Fruit fly (Drosophila melanogaster) whole organism, embryonic: ENCODE results near the gene stet.

Experiments
- B-H2 ChIP-seq: fragments of 200-800 bp; sonication (Bioruptor generic); optimal IDR thresholded peaks from 2 replicates; lab custom pipeline; 2018; ENCODE audit warnings: missing biosample characterization, mild to moderate bottlenecking, missing genetic modification characterization
- CG10321 ChIP-seq: fragments of 200-800 bp; sonication (Bioruptor generic); IDR thresholded peaks from 2 replicates; pipeline ENCODE4 v1.3.6; 2022; ENCODE audit warnings: missing biosample characterization, missing genetic modification characterization
- CG10654 ChIP-seq: fragments of 200-800 bp; sonication (Bioruptor generic); optimal IDR thresholded peaks from 2 replicates; lab custom pipeline; 2016; ENCODE audit warnings: missing biosample characterization, missing genetic modification characterization
- CG11085 ChIP-seq: fragments of 200-800 bp; sonication (Bioruptor generic); IDR thresholded peaks from 2 replicates; pipeline ENCODE4 v1.3.6; 2022; ENCODE audit warnings: missing biosample characterization, missing genetic modification characterization
- CG12391 ChIP-seq: fragments of 200-800 bp; sonication (Bioruptor generic); optimal IDR thresholded peaks from 3 replicates; lab custom pipeline; 2018; ENCODE audit warnings: missing biosample characterization, mild to moderate bottlenecking, missing genetic modification characterization, moderate library complexity
- CG12942 ChIP-seq: fragments of 200-800 bp; sonication (Bioruptor generic); optimal IDR thresholded peaks from 3 replicates; lab custom pipeline; 2016; ENCODE audit warnings: missing biosample characterization, missing genetic modification characterization
- CG15514 ChIP-seq: fragments of 200-800 bp; sonication (Bioruptor generic); optimal IDR thresholded peaks from 3 replicates; lab custom pipeline; 2017; ENCODE audit warnings: missing biosample characterization, missing genetic modification characterization, mild to moderate bottlenecking, moderate library complexity, missing genetic modification reagents
- CG1602 ChIP-seq: fragments of 200-800 bp; sonication (Bioruptor generic); optimal IDR thresholded peaks from 3 replicates; lab custom pipeline; 2016; ENCODE audit warnings: missing biosample characterization, missing genetic modification characterization
- CG1603 ChIP-seq: fragments of 200-800 bp; sonication (Bioruptor generic); optimal IDR thresholded peaks from 2 replicates; lab custom pipeline; 2019; ENCODE audit warnings: missing biosample characterization, mild to moderate bottlenecking, missing genetic modification characterization, moderate library complexity
- CG17359 ChIP-seq: fragments of 200-800 bp; sonication (Bioruptor generic); optimal IDR thresholded peaks from 3 replicates; lab custom pipeline; 2018; ENCODE audit warnings: missing biosample characterization, mild to moderate bottlenecking, missing genetic modification characterization, moderate library complexity
- CG18011 ChIP-seq: fragments of 200-800 bp; sonication (Bioruptor generic); optimal IDR thresholded peaks from 2 replicates; lab custom pipeline; 2017; ENCODE audit warnings: missing biosample characterization, missing genetic modification characterization, mild to moderate bottlenecking, moderate library complexity, missing genotype
- CG2202 ChIP-seq: fragments of 200-800 bp; sonication (Bioruptor generic); optimal IDR thresholded peaks from 2 replicates; lab custom pipeline; 2018; ENCODE audit warnings: missing biosample characterization, mild to moderate bottlenecking, missing genetic modification characterization
- CG31224 ChIP-seq: fragments of 200-800 bp; sonication (Bioruptor generic); IDR thresholded peaks from 2 replicates; pipeline ENCODE4 v1.3.6; 2022; ENCODE audit warnings: missing biosample characterization, missing genetic modification characterization
- CG33213 ChIP-seq: fragments of 200-800 bp; sonication (Bioruptor generic); optimal IDR thresholded peaks from 3 replicates; lab custom pipeline; 2016; ENCODE audit warnings: missing biosample characterization, missing genetic modification characterization
- CG3726 ChIP-seq: fragments of 200-800 bp; sonication (Bioruptor generic); IDR thresholded peaks from 3 replicates; pipeline ENCODE4, ENCODE4 v1.3.6; 2022; ENCODE audit warnings: missing biosample characterization, missing genetic modification characterization
- CG4282 ChIP-seq: fragments of 200-800 bp; sonication (Bioruptor generic); optimal IDR thresholded peaks from 2 replicates; lab custom pipeline; 2016; ENCODE audit warnings: missing biosample characterization, missing genetic modification characterization
- CG4820 ChIP-seq: fragments of 200-800 bp; sonication (Bioruptor generic); optimal IDR thresholded peaks from 3 replicates; lab custom pipeline; 2016; ENCODE audit warnings: missing biosample characterization, missing genetic modification characterization
- CG8388 ChIP-seq: fragments of 200-800 bp; sonication (Bioruptor generic); optimal IDR thresholded peaks from 2 replicates; lab custom pipeline; 2019; ENCODE audit warnings: missing biosample characterization, mild to moderate bottlenecking, missing genetic modification characterization, moderate library complexity
- CG8478 ChIP-seq: fragments of >200 bp; optimal IDR thresholded peaks from 2 replicates; lab custom pipeline; 2018
- CG9437 ChIP-seq: fragments of 200-800 bp; sonication (Bioruptor generic); optimal IDR thresholded peaks from 2 replicates; lab custom pipeline; 2018; ENCODE audit warnings: missing biosample characterization, mild to moderate bottlenecking, missing genetic modification characterization
- CG9609 ChIP-seq: fragments of 200-800 bp; sonication (Bioruptor generic); optimal IDR thresholded peaks from 3 replicates; lab custom pipeline; 2016; ENCODE audit warnings: missing biosample characterization, missing genetic modification characterization
- Ets97D ChIP-seq: fragments of 200-800 bp; sonication (Bioruptor generic); optimal IDR thresholded peaks from 3 replicates; lab custom pipeline; 2016; ENCODE audit warnings: missing biosample characterization, missing genetic modification characterization
- Gsc ChIP-seq: fragments of 200-800 bp; sonication (Bioruptor generic); IDR thresholded peaks from 2 replicates; pipeline ENCODE4 v1.3.6; 2022; ENCODE audit warnings: missing biosample characterization, missing genetic modification characterization
- Lhr ChIP-seq: fragments of 200-800 bp; sonication (Bioruptor generic); optimal IDR thresholded peaks from 3 replicates; lab custom pipeline; 2017; ENCODE audit warnings: mild to moderate bottlenecking, missing biosample characterization, missing genetic modification reagents, missing genetic modification characterization
- Lpt ChIP-seq: fragments of >200 bp; optimal IDR thresholded peaks from 2 replicates; lab custom pipeline; 2018; ENCODE audit warnings: missing biosample characterization, missing genetic modification characterization
- Neu2 ChIP-seq: fragments of 200-800 bp; sonication (Bioruptor generic); optimal IDR thresholded peaks from 3 replicates; lab custom pipeline; 2016; ENCODE audit warnings: missing biosample characterization, missing genetic modification characterization, borderline replicate concordance
- Sox100B ChIP-seq: fragments of 200-800 bp; sonication (Bioruptor generic); optimal IDR thresholded peaks from 3 replicates; lab custom pipeline; 2018; ENCODE audit warnings: missing biosample characterization, mild to moderate bottlenecking, missing genetic modification characterization
- Sry-β ChIP-seq: fragments of 200-800 bp; sonication (Bioruptor generic); optimal IDR thresholded peaks from 2 replicates; lab custom pipeline; 2018; ENCODE audit warnings: missing biosample characterization, mild to moderate bottlenecking, missing genetic modification characterization, moderate library complexity
- Ssrp ChIP-seq: fragments of 200-800 bp; sonication (Bioruptor generic); optimal IDR thresholded peaks from 2 replicates; lab custom pipeline; 2018; ENCODE audit warnings: missing biosample characterization, mild to moderate bottlenecking, missing genetic modification characterization, moderate library complexity
- Tbp ChIP-seq: fragments of >200 bp; optimal IDR thresholded peaks from 2 replicates; lab custom pipeline; 2018; ENCODE audit warnings: missing biosample characterization, missing genetic modification characterization
- Usf ChIP-seq: fragments of 200-800 bp; sonication (Bioruptor generic); optimal IDR thresholded peaks from 2 replicates; lab custom pipeline; 2017; ENCODE audit warnings: missing genotype, missing biosample characterization, missing genetic modification characterization
- abd-A ChIP-seq: fragments of 200-800 bp; sonication (Bioruptor generic); optimal IDR thresholded peaks from 3 replicates; lab custom pipeline; 2019; ENCODE audit warnings: missing biosample characterization, mild to moderate bottlenecking, missing genetic modification characterization, moderate library complexity
- ato ChIP-seq: fragments of 200-800 bp; sonication (Bioruptor generic); IDR thresholded peaks from 2 replicates; pipeline ENCODE4 v1.3.6; 2022; ENCODE audit warnings: missing biosample characterization, missing genetic modification characterization; ENCODE audit not compliant: partially characterized antibody
- bsh ChIP-seq, 2 experiments: fragments of 200-800 bp; sonication (Bioruptor generic); optimal IDR thresholded peaks; 2 replicates each; lab custom pipeline; 2017 to 2018; ENCODE audit warnings: mild to moderate bottlenecking in 2 of 2, missing biosample characterization in 2 of 2, missing genetic modification characterization in 2 of 2, moderate library complexity in 1 of 2
- crol ChIP-seq: fragments of 200-800 bp; sonication (Bioruptor generic); IDR thresholded peaks from 2 replicates; pipeline ENCODE4 v1.3.6; 2022; ENCODE audit warnings: missing biosample characterization, missing genetic modification characterization
- dmrt99B ChIP-seq: fragments of 200-800 bp; sonication (Bioruptor generic); optimal IDR thresholded peaks from 2 replicates; lab custom pipeline; 2018; ENCODE audit warnings: missing biosample characterization, mild to moderate bottlenecking, missing genetic modification characterization, moderate library complexity
- fd64A ChIP-seq: fragments of 200-800 bp; sonication (Bioruptor generic); optimal IDR thresholded peaks from 3 replicates; lab custom pipeline; 2018; ENCODE audit warnings: missing biosample characterization, mild to moderate bottlenecking, missing genetic modification characterization
- ind ChIP-seq: fragments of 200-800 bp; sonication (Bioruptor generic); optimal IDR thresholded peaks from 3 replicates; lab custom pipeline; 2016; ENCODE audit warnings: missing biosample characterization, missing genetic modification characterization
- jing ChIP-seq: fragments of 200-800 bp; sonication (Bioruptor generic); optimal IDR thresholded peaks from 2 replicates; lab custom pipeline; 2018; ENCODE audit warnings: missing biosample characterization, mild to moderate bottlenecking, missing genetic modification characterization
- odd ChIP-seq: fragments of 200-800 bp; sonication (Bioruptor generic); optimal IDR thresholded peaks from 2 replicates; lab custom pipeline; 2017; ENCODE audit warnings: missing biosample characterization, mild to moderate bottlenecking, missing genetic modification characterization
- pho ChIP-seq: fragments of 200-800 bp; sonication (Bioruptor generic); optimal IDR thresholded peaks from 2 replicates; lab custom pipeline; 2016; ENCODE audit warnings: missing biosample characterization, missing genetic modification characterization
- ranshi ChIP-seq: fragments of 200-800 bp; sonication (Bioruptor generic); IDR thresholded peaks from 2 replicates; pipeline ENCODE4 v1.3.6; 2022; ENCODE audit warnings: missing biosample characterization, missing genetic modification characterization
- repo ChIP-seq: fragments of 200-800 bp; sonication (Bioruptor generic); optimal IDR thresholded peaks from 2 replicates; lab custom pipeline; 2016; ENCODE audit warnings: missing biosample characterization, missing genetic modification characterization
- sens ChIP-seq: fragments of 200-800 bp; sonication (Bioruptor generic); peaks from one replicate; lab custom pipeline; 2016; ENCODE audit warnings: missing biosample characterization, missing genetic modification characterization
- sr ChIP-seq: fragments of 200-800 bp; sonication (Bioruptor generic); IDR thresholded peaks from 3 replicates; pipeline ENCODE4 v1.3.6; 2022; ENCODE audit warnings: missing biosample characterization, missing genetic modification characterization
- tap ChIP-seq: fragments of 200-800 bp; optimal IDR thresholded peaks from 3 replicates; lab custom pipeline; 2019; ENCODE audit warnings: missing biosample characterization, mild to moderate bottlenecking, missing genetic modification characterization, moderate library complexity
- tll ChIP-seq, 2 experiments: fragments of 200-800 bp in 1 of 2; fragments of >200 bp in 1 of 2; sonication (Bioruptor generic) in 1 of 2; optimal IDR thresholded peaks; 2 replicates each; lab custom pipeline; 2017 to 2019; ENCODE audit warnings: missing biosample characterization in 2 of 2, missing genetic modification characterization in 2 of 2, mild to moderate bottlenecking in 1 of 2, moderate library complexity in 1 of 2
- tna ChIP-seq: fragments of 200-800 bp; sonication (Bioruptor generic); IDR thresholded peaks from 2 replicates; pipeline ENCODE4 v1.3.6; 2022; ENCODE audit warnings: missing biosample characterization, missing genetic modification characterization; ENCODE audit not compliant: partially characterized antibody
- vvl ChIP-seq: fragments of 200-800 bp; sonication (Bioruptor generic); IDR thresholded peaks from 2 replicates; pipeline ENCODE4 v1.3.6; 2022; ENCODE audit warnings: missing biosample characterization, missing genetic modification characterization
- wdn ChIP-seq: fragments of 200-800 bp; sonication (Bioruptor generic); IDR thresholded peaks from 2 replicates; pipeline ENCODE4 v1.3.6; 2022; ENCODE audit warnings: missing biosample characterization, missing genetic modification characterization
- wor ChIP-seq: fragments of 200-800 bp; sonication (Bioruptor generic); IDR thresholded peaks from 2 replicates; pipeline ENCODE4 v1.3.6; 2022; ENCODE audit warnings: missing biosample characterization, missing genetic modification characterization

The stet gene

dm6 chr3L:1442906-1443305 is 46.4 kb downstream of the stet start (continued):
- TF ChIP-seq CG18011 (GFP tag; lab: Kevin White, UChicago): no peak
- no peak for TF ChIP-seq CG4282 (GFP tag; lab: Kevin White, UChicago)
- peak; percentile 60 for TF ChIP-seq ind (GFP tag; lab: Kevin White, UChicago)
- TF ChIP-seq wdn: no peak
- TF ChIP-seq dmrt99B (tag; lab: Kevin White, UChicago): peak; percentile 81
- TF ChIP-seq jing (GFP tag; lab: Kevin White, UChicago): peak; percentile 76
- TF ChIP-seq Ets97D: peak; percentile 25
- peak; percentile 62 for TF ChIP-seq Sry-β
- TF ChIP-seq B-H2 (GFP tag; lab: Kevin White, UChicago): no peak
- TF ChIP-seq crol: no peak
- TF ChIP-seq CG31224 (GFP tag; lab: Robert Waterston, UW): no peak
- peak; percentile 96 for TF ChIP-seq vvl (GFP tag; lab: Robert Waterston, UW)
- peak; percentile 57 for TF ChIP-seq CG9437 (GFP tag; lab: Kevin White, UChicago)
- TF ChIP-seq pho (GFP tag; lab: Kevin White, UChicago): no peak
- TF ChIP-seq Ssrp (tag; lab: Kevin White, UChicago): peak; percentile 94
- TF ChIP-seq Sox100B (GFP tag; lab: Kevin White, UChicago): peak; percentile 81
- no peak for TF ChIP-seq ato (GFP tag; lab: Robert Waterston, UW)
- no peak for TF ChIP-seq Tbp
- peak; percentile 57 for TF ChIP-seq CG9609 (GFP tag; lab: Kevin White, UChicago)
- TF ChIP-seq abd-A (tag; lab: Kevin White, UChicago): peak; percentile 50
- peak; percentile 81; the same call in 1 of the 2 replicates for TF ChIP-seq ranshi (GFP tag; lab: Robert Waterston, UW)
- TF ChIP-seq CG15514 (GFP tag; lab: Kevin White, UChicago): no peak
- TF ChIP-seq repo (GFP tag; lab: Kevin White, UChicago): peak; percentile 50
- 0 out of 3 replicates have a peak, but pooled peaks have one; percentile 27 for TF ChIP-seq sr
- TF ChIP-seq CG12391 (tag; lab: Kevin White, UChicago): peak; percentile 93
- TF ChIP-seq CG4820 (GFP tag; lab: Kevin White, UChicago): peak; percentile 85
- peak; percentile 77 for TF ChIP-seq CG12942 (GFP tag; lab: Kevin White, UChicago)
- peak; percentile 78 for TF ChIP-seq wor
- TF ChIP-seq CG8388: peak; percentile 86
- TF ChIP-seq Gsc: peak; percentile 73
- TF ChIP-seq CG10321 (GFP tag; lab: Robert Waterston, UW): no peak
- TF ChIP-seq fd64A (GFP tag; lab: Kevin White, UChicago): peak; percentile 76
- TF ChIP-seq bsh (GFP tag; optimal IDR thresholded peaks at IDR 0.05; lab: Kevin White, UChicago): peak; percentile 50 to 98
- TF ChIP-seq tll (GFP tag; optimal IDR thresholded peaks at IDR 0.05; lab: Kevin White, UChicago): no peak
- peak; percentile 55 for TF ChIP-seq odd (GFP tag; lab: Kevin White, UChicago)
- TF ChIP-seq CG1602 (GFP tag; lab: Kevin White, UChicago): peak; percentile 91
- no peak for TF ChIP-seq tna
- peak; percentile 74 for TF ChIP-seq CG10654 (GFP tag; lab: Kevin White, UChicago)
- peak; percentile 99 for TF ChIP-seq sens (GFP tag; lab: Kevin White, UChicago)
- TF ChIP-seq CG8478 (lab: Kevin White, UChicago): no peak
- TF ChIP-seq CG17359 (tag; lab: Kevin White, UChicago): peak; percentile 82
- peak; percentile 64 for TF ChIP-seq CG33213 (GFP tag; lab: Kevin White, UChicago)
- peak; percentile 78 for TF ChIP-seq CG1603 (tag; lab: Kevin White, UChicago)
- TF ChIP-seq Lhr (GFP tag; lab: Kevin White, UChicago): peak; percentile 84
- TF ChIP-seq Lpt (GFP tag; lab: Kevin White, UChicago): no peak
- peak; percentile 76 for TF ChIP-seq Usf (GFP tag; lab: Kevin White, UChicago)
- TF ChIP-seq CG11085 (GFP tag; lab: Robert Waterston, UW): no peak; the same call in 1 of the 2 replicates
- TF ChIP-seq CG2202: peak; percentile 95
- peak; percentile 89 for TF ChIP-seq tap (tag; lab: Kevin White, UChicago)
- no peak for TF ChIP-seq Neu2 (GFP tag; lab: Kevin White, UChicago)
- peak; percentile 84; the same call in 2 of the 3 replicates for TF ChIP-seq CG3726
